Worm (Caenorhabditis elegans) whole organism, late embryonic: ENCODE results near the gene C39B10.4.

ENCODE experiments used
- F13H6.1 ChIP-seq: sonication (generic microtip); optimal IDR thresholded peaks from 2 replicates; lab custom pipeline; 2016; ENCODE audit warnings: missing genetic modification characterization, missing compliant biosample characterization
- K02D7.2 ChIP-seq: sonication (generic microtip); optimal IDR thresholded peaks from 2 replicates; lab custom pipeline; 2017; ENCODE audit warnings: mild to moderate bottlenecking, missing genetic modification characterization, missing compliant biosample characterization
- T23F11.4 ChIP-seq: fragments of 200-800 bp; sonication (Bioruptor generic); optimal IDR thresholded peaks from 2 replicates; lab custom pipeline; 2018; ENCODE audit warnings: mild to moderate bottlenecking, missing genetic modification characterization, missing compliant biosample characterization
- Y22D7AL.16 ChIP-seq: sonication (generic microtip); optimal IDR thresholded peaks from 2 replicates; lab custom pipeline; 2016; ENCODE audit warnings: missing genetic modification characterization, missing compliant biosample characterization
- ceh-18 ChIP-seq: sonication (generic microtip); optimal IDR thresholded peaks from 2 replicates; lab custom pipeline; 2016; ENCODE audit warnings: missing genetic modification characterization, missing compliant biosample characterization
- ceh-19 ChIP-seq: fragments of 200-800 bp; sonication (Bioruptor generic); optimal IDR thresholded peaks from 2 replicates; lab custom pipeline; 2018; ENCODE audit warnings: mild to moderate bottlenecking, missing genetic modification characterization, missing compliant biosample characterization
- ceh-24 ChIP-seq: sonication (generic microtip); optimal IDR thresholded peaks from 2 replicates; lab custom pipeline; 2016; ENCODE audit warnings: mild to moderate bottlenecking, missing genetic modification characterization, missing compliant biosample characterization
- ceh-34 ChIP-seq: sonication (generic microtip); optimal IDR thresholded peaks from 2 replicates; lab custom pipeline; 2016; ENCODE audit warnings: mild to moderate bottlenecking, missing genetic modification characterization, missing compliant biosample characterization
- ceh-45 ChIP-seq: fragments of 200-800 bp; sonication (Bioruptor generic); IDR thresholded peaks from 2 replicates; pipeline ENCODE4 v1.3.6; 2022; ENCODE audit warnings: missing genetic modification reagents, missing genetic modification characterization, missing compliant biosample characterization
- ceh-48 ChIP-seq: sonication (generic microtip); optimal IDR thresholded peaks from 2 replicates; lab custom pipeline; 2016; ENCODE audit warnings: missing genetic modification characterization, inconsistent platforms, missing compliant biosample characterization
- ceh-6 ChIP-seq: fragments of 200-800 bp; sonication (Bioruptor generic); optimal IDR thresholded peaks from 2 replicates; lab custom pipeline; 2018; ENCODE audit warnings: mild to moderate bottlenecking, missing genetic modification characterization, missing compliant biosample characterization
- elt-2 ChIP-seq: sonication (generic microtip); optimal IDR thresholded peaks from 2 replicates; lab custom pipeline; 2016; ENCODE audit warnings: missing genetic modification reagents, missing genetic modification characterization, missing compliant biosample characterization
- elt-4 ChIP-seq: sonication (generic microtip); optimal IDR thresholded peaks from 2 replicates; lab custom pipeline; 2016; ENCODE audit warnings: missing genetic modification characterization, missing compliant biosample characterization
- ets-4 ChIP-seq: sonication (generic microtip); optimal IDR thresholded peaks from 2 replicates; lab custom pipeline; 2016; ENCODE audit warnings: missing genetic modification characterization, missing compliant biosample characterization
- eyg-1 ChIP-seq: sonication (generic microtip); optimal IDR thresholded peaks from 2 replicates; lab custom pipeline; 2016; ENCODE audit warnings: missing genotype, missing genetic modification characterization, missing compliant biosample characterization
- fax-1 ChIP-seq: sonication (generic microtip); optimal IDR thresholded peaks from 2 replicates; lab custom pipeline; 2016; ENCODE audit warnings: missing genotype, missing genetic modification characterization, missing compliant biosample characterization
- fkh-10 ChIP-seq: fragments of 150-350 bp; optimal IDR thresholded peaks from 2 replicates; lab custom pipeline; 2014; ENCODE audit warnings: missing biosample characterization, missing genetic modification reagents, missing genetic modification characterization
- gmeb-2 ChIP-seq: sonication (generic microtip); optimal IDR thresholded peaks from 2 replicates; lab custom pipeline; 2016; ENCODE audit warnings: missing genetic modification characterization, inconsistent platforms, missing compliant biosample characterization
- hlh-15 ChIP-seq: sonication (generic microtip); optimal IDR thresholded peaks from 2 replicates; lab custom pipeline; 2016; ENCODE audit warnings: missing genetic modification characterization, missing compliant biosample characterization
- hlh-6 ChIP-seq: sonication (generic microtip); optimal IDR thresholded peaks from 2 replicates; lab custom pipeline; 2016; ENCODE audit warnings: missing genotype, missing genetic modification characterization, missing compliant biosample characterization
- hlh-8 ChIP-seq: sonication (generic microtip); optimal IDR thresholded peaks from 2 replicates; lab custom pipeline; 2016; ENCODE audit warnings: missing genotype, missing genetic modification characterization, missing compliant biosample characterization
- madf-2 ChIP-seq: sonication (generic microtip); optimal IDR thresholded peaks from 2 replicates; lab custom pipeline; 2017; ENCODE audit warnings: missing genetic modification characterization, missing compliant biosample characterization
- mec-3 ChIP-seq: sonication (generic microtip); optimal IDR thresholded peaks from 2 replicates; lab custom pipeline; 2016; ENCODE audit warnings: borderline replicate concordance, missing genetic modification characterization, missing compliant biosample characterization
- nhr-11 ChIP-seq: fragments of 150-350 bp; optimal IDR thresholded peaks from 2 replicates; lab custom pipeline; 2014; ENCODE audit warnings: missing biosample characterization, missing genetic modification characterization
- npax-4 ChIP-seq: sonication (generic microtip); optimal IDR thresholded peaks from 2 replicates; lab custom pipeline; 2016; ENCODE audit warnings: missing genetic modification characterization, missing compliant biosample characterization
- odd-2 ChIP-seq: sonication (generic microtip); optimal IDR thresholded peaks from 2 replicates; lab custom pipeline; 2017; ENCODE audit warnings: antibody characterized with exemption, mild to moderate bottlenecking, missing genetic modification characterization, missing compliant biosample characterization
- pag-3 ChIP-seq: sonication (generic microtip); optimal IDR thresholded peaks from 2 replicates; lab custom pipeline; 2016; ENCODE audit warnings: missing compliant biosample characterization, missing genetic modification characterization, borderline replicate concordance
- pat-9 ChIP-seq: fragments of 200-800 bp; sonication (Bioruptor generic); optimal IDR thresholded peaks from 2 replicates; lab custom pipeline; 2018; ENCODE audit warnings: mild to moderate bottlenecking, missing genetic modification characterization, moderate library complexity, missing compliant biosample characterization
- rnt-1 ChIP-seq: sonication (generic microtip); optimal IDR thresholded peaks from 2 replicates; lab custom pipeline; 2016; ENCODE audit warnings: missing genetic modification characterization, missing compliant biosample characterization
- sdc-2 ChIP-seq: sonication (generic microtip); optimal IDR thresholded peaks from 2 replicates; lab custom pipeline; 2016; ENCODE audit warnings: missing genotype, missing genetic modification characterization, missing compliant biosample characterization
- sox-2 ChIP-seq: fragments of 200-800 bp; sonication (Bioruptor generic); IDR thresholded peaks from 2 replicates; pipeline ENCODE4 v1.3.6; 2022; ENCODE audit warnings: missing genetic modification reagents, missing genetic modification characterization, missing compliant biosample characterization
- sox-4 ChIP-seq: sonication (generic microtip); optimal IDR thresholded peaks from 2 replicates; lab custom pipeline; 2017; ENCODE audit warnings: mild to moderate bottlenecking, missing genetic modification characterization, inconsistent platforms, missing compliant biosample characterization
- syd-9 ChIP-seq: sonication (generic microtip); optimal IDR thresholded peaks from 2 replicates; lab custom pipeline; 2016; ENCODE audit warnings: mild to moderate bottlenecking, missing genetic modification characterization, moderate library complexity, missing compliant biosample characterization
- tbx-7 ChIP-seq: sonication (generic microtip); optimal IDR thresholded peaks from 2 replicates; lab custom pipeline; 2016; ENCODE audit warnings: missing genotype, missing genetic modification characterization, missing compliant biosample characterization
- ttx-3 ChIP-seq: sonication (generic microtip); optimal IDR thresholded peaks from 2 replicates; lab custom pipeline; 2016; ENCODE audit warnings: missing genetic modification reagents, missing genetic modification characterization, missing compliant biosample characterization
- unc-3 ChIP-seq, 2 experiments: fragments of 200-800 bp in 1 of 2; sonication (Bioruptor generic) in 1 of 2; sonication (generic microtip) in 1 of 2; conservative IDR thresholded peaks in 1 of 2; optimal IDR thresholded peaks in 1 of 2; 2 replicates each; pipeline versions ENCODE4 v1.3.6 to Lab custom; 2016 to 2022; ENCODE audit warnings: missing compliant biosample characterization in 2 of 2, missing genetic modification characterization in 2 of 2, missing genetic modification reagents in 1 of 2
- unc-42 ChIP-seq: sonication (generic microtip); optimal IDR thresholded peaks from 2 replicates; lab custom pipeline; 2016; ENCODE audit warnings: missing genotype, missing genetic modification characterization, missing compliant biosample characterization
- unc-55 ChIP-seq: sonication (generic microtip); optimal IDR thresholded peaks from 2 replicates; lab custom pipeline; 2017; ENCODE audit warnings: missing biosample characterization, missing genetic modification reagents, missing genetic modification characterization

C39B10.4 gene

DNA sequence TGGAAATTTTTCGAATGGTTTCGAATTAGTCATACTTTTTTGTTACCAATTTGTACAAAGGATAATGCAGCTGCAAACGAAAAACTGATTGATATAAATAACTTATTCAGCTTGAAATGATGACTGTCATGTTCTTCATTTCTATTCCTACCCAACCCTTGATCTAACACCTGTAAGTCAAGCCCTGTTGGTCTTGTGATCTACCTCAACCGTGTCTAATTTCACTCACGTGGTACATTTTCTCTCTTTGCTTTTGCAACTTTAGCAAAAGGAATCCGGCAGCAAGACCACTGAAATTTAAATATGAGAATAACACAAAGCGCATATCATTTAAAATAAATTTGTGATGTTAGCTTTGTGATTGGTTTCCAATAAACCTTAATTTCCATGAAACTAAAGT lies 40.8 kb upstream of the C39B10.4 start:
- no peak for TF ChIP-seq ceh-19 (GFP tag; lab: Kevin White, UChicago)
- no peak for TF ChIP-seq ets-4
- TF ChIP-seq hlh-15 (tag; lab: Kevin White, UChicago) = no peak
- TF ChIP-seq fax-1 (tag; lab: Kevin White, UChicago) = no peak
- TF ChIP-seq gmeb-2 (tag; lab: Kevin White, UChicago) = no peak
- no peak for TF ChIP-seq pat-9
- TF ChIP-seq hlh-6 (tag; lab: Kevin White, UChicago) = no peak
- TF ChIP-seq tbx-7 (tag; lab: Kevin White, UChicago) = no peak
- no peak for TF ChIP-seq T23F11.4 (GFP tag; lab: Kevin White, UChicago)
- no peak for TF ChIP-seq F13H6.1 (tag; lab: Kevin White, UChicago)
- TF ChIP-seq unc-42 (tag; lab: Kevin White, UChicago) = no peak
- TF ChIP-seq eyg-1 (tag; lab: Kevin White, UChicago) = no peak
- TF ChIP-seq unc-3 (GFP tag; conservative IDR thresholded peaks at IDR 0.05; lab: Robert Waterston, UW) = no peak
- no peak for TF ChIP-seq unc-3 (tag; optimal IDR thresholded peaks at IDR 0.05; lab: Kevin White, UChicago)
- TF ChIP-seq npax-4 (tag; lab: Kevin White, UChicago) = no peak
- no peak for TF ChIP-seq ceh-34 (tag; lab: Kevin White, UChicago)
- TF ChIP-seq elt-2 (tag; lab: Kevin White, UChicago) = no peak
- TF ChIP-seq K02D7.2 = no peak
- TF ChIP-seq nhr-11 (tag; lab: Kevin White, UChicago) = no peak
- TF ChIP-seq fkh-10 = no peak

DNA sequence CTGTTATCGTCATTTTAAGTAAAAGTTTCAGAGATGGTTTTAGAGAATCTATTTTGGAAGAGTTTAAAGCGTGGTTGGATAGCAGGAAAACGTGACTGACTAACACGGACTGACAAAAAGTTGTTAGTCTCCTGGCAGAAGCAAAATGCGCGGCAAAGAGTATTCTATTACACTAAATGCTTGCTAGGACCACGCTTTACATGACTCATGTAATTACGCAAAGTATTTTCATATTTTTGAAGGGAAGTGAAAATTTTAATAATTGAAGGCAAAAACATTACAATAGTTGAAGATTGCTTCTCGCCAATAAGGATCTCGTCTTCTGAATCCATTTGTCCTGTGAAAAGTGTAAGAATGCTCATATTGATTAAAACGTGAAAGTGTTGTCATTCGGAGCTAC lies 38.6 kb upstream of the C39B10.4 start, which contains the start of gene gur-3:
TSS of gene gur-3 (minus strand) at position 101 of the 400 bp plus-strand sequence.
- TF ChIP-seq T23F11.4 (GFP tag; lab: Kevin White, UChicago) (no peak), ceh-24 (tag; lab: Kevin White, UChicago) (no peak), hlh-8 (tag; lab: Kevin White, UChicago) (no peak), syd-9 (tag; lab: Kevin White, UChicago) (no peak), ets-4 (no peak), madf-2 (tag; lab: Kevin White, UChicago) (no peak), sdc-2 (no peak), ceh-34 (tag; lab: Kevin White, UChicago) (no peak), ceh-18 (no peak), ceh-45 (GFP tag; lab: Robert Waterston, UW) (no peak), pag-3 (tag; lab: Kevin White, UChicago) (no peak), sox-2 (GFP tag; lab: Robert Waterston, UW) (no peak)
- TF ChIP-seq, all 69 proteins: peak for 0

DNA sequence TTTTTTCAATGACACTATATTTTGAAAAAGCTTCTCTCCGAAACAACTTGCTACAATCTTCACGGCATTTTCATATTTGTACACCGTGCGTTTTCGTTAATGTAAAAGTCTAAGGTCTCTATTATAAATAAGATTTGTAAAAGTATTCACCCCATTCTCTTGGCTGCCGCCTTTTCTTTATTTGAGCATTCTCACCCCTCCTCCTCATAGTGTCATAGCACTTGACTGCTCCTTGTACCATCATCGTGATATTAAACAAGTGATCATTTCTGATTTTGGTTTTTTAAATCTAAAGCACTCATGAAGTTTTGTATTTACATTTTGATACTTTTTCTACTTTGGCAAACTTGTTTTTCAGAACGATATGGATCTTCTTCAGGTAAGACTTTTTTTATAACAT lies 38.0 kb upstream of the C39B10.4 start, which contains the start of gene ZC504.1:
TSS of gene ZC504.1 (plus strand) at position 301 of the 400 bp plus-strand sequence.
- TF ChIP-seq sox-2 (GFP tag; lab: Robert Waterston, UW) = no peak
- TF ChIP-seq elt-4 = no peak
- TF ChIP-seq mec-3 (tag; lab: Kevin White, UChicago) = no peak
- no peak for TF ChIP-seq unc-3 (GFP tag; conservative IDR thresholded peaks at IDR 0.05; lab: Robert Waterston, UW)
- TF ChIP-seq unc-3 (tag; optimal IDR thresholded peaks at IDR 0.05; lab: Kevin White, UChicago) = no peak
- no peak for TF ChIP-seq hlh-8 (tag; lab: Kevin White, UChicago)

ce11 chrX:10410539-10410938 lies 34.3 kb upstream of the C39B10.4 start:
- TF ChIP-seq T23F11.4 (GFP tag; lab: Kevin White, UChicago) (no peak), unc-55 (GFP tag; lab: Kevin White, UChicago) (peak; percentile 64), Y22D7AL.16 (tag; lab: Kevin White, UChicago) (no peak), ceh-18 (peak; percentile 81), rnt-1 (tag; lab: Kevin White, UChicago) (peak; percentile 70)

- TF ChIP-seq unc-42 (tag; lab: Kevin White, UChicago) (no peak), rnt-1 (tag; lab: Kevin White, UChicago) (no peak), sox-4 (tag; lab: Kevin White, UChicago) (no peak), ceh-6 (GFP tag; lab: Kevin White, UChicago) (no peak), ttx-3 (tag; lab: Kevin White, UChicago) (no peak), ceh-48 (no peak), odd-2 (no peak), hlh-15 (tag; lab: Kevin White, UChicago) (no peak)
- TF ChIP-seq, all 69 proteins: peak for 0
Measured at ce11 chrX:10412425-10412824, 32.4 kb upstream of the C39B10.4 start, which contains the start of gene acr-8. acr-8 (plus strand) TSS chrX:10412725.
